Worm (Caenorhabditis elegans) whole organism, mixed stage, embryonic: ENCODE results near the gene srt-29.

Experiments
- M03D4.4 ChIP-seq: sonication (generic microtip); optimal IDR thresholded peaks from 2 replicates; lab custom pipeline; 2017; ENCODE audit warnings: mild to moderate bottlenecking, missing genetic modification characterization, missing compliant biosample characterization
- bed-3 ChIP-seq: fragments of 200-800 bp; sonication (Bioruptor generic); optimal IDR thresholded peaks from 3 replicates; lab custom pipeline; 2018; ENCODE audit warnings: mild to moderate bottlenecking, missing genetic modification characterization, moderate library complexity, missing compliant biosample characterization
- blmp-1 ChIP-seq: fragments of 150-350 bp; optimal IDR thresholded peaks from 2 replicates; lab custom pipeline; 2014; ENCODE audit warnings: missing biosample characterization, missing genetic modification characterization
- ceh-39 ChIP-seq: fragments of 150-350 bp; optimal IDR thresholded peaks from 2 replicates; lab custom pipeline; 2014; ENCODE audit warnings: missing biosample characterization, missing genetic modification characterization
- ceh-83 ChIP-seq: fragments of 200-800 bp; sonication (Bioruptor generic); optimal IDR thresholded peaks from 2 replicates; lab custom pipeline; 2018; ENCODE audit warnings: mild to moderate bottlenecking, missing genetic modification characterization, missing compliant biosample characterization
- ces-1 ChIP-seq: fragments of 150-350 bp; optimal IDR thresholded peaks from 2 replicates; lab custom pipeline; 2014; ENCODE audit warnings: missing biosample characterization, missing genetic modification reagents, missing genetic modification characterization
- cnd-1 ChIP-seq: fragments of 200-800 bp; sonication (Bioruptor generic); optimal IDR thresholded peaks from 2 replicates; lab custom pipeline; 2018; ENCODE audit warnings: mild to moderate bottlenecking, missing genetic modification characterization, missing compliant biosample characterization
- drap-1 ChIP-seq: fragments of 200-800 bp; sonication (Bioruptor generic); optimal IDR thresholded peaks from 3 replicates; lab custom pipeline; 2018; ENCODE audit warnings: mild to moderate bottlenecking, missing genetic modification characterization, missing compliant biosample characterization
- elt-1 ChIP-seq: sonication (generic microtip); optimal IDR thresholded peaks from 2 replicates; lab custom pipeline; 2017; ENCODE audit warnings: missing genetic modification characterization, mild to moderate bottlenecking, missing compliant biosample characterization, antibody characterized with exemption, moderate library complexity, borderline replicate concordance; ENCODE audit not compliant: insufficient read depth
- elt-3 ChIP-seq: fragments of 150-350 bp; optimal IDR thresholded peaks from 2 replicates; lab custom pipeline; 2014; ENCODE audit warnings: missing biosample characterization, missing genetic modification characterization
- flh-1 ChIP-seq: fragments of 200-800 bp; sonication (Bioruptor generic); optimal IDR thresholded peaks from 2 replicates; lab custom pipeline; 2018; ENCODE audit warnings: mild to moderate bottlenecking, missing genetic modification characterization, moderate library complexity, missing compliant biosample characterization
- ham-2 ChIP-seq: fragments of 200-800 bp; sonication (Bioruptor generic); optimal IDR thresholded peaks from 2 replicates; lab custom pipeline; 2018; ENCODE audit warnings: mild to moderate bottlenecking, missing genetic modification characterization, missing compliant biosample characterization
- hlh-1 ChIP-seq: fragments of 150-350 bp; optimal IDR thresholded peaks from 2 replicates; lab custom pipeline; 2014; ENCODE audit warnings: missing biosample characterization, missing genetic modification reagents, missing genetic modification characterization
- lin-13 ChIP-seq: fragments of 150-350 bp; optimal IDR thresholded peaks from 2 replicates; lab custom pipeline; 2014; ENCODE audit warnings: missing biosample characterization, missing genetic modification characterization
- lin-32 ChIP-seq: fragments of 200-800 bp; sonication (Bioruptor generic); optimal IDR thresholded peaks from 2 replicates; lab custom pipeline; 2018; ENCODE audit warnings: mild to moderate bottlenecking, missing genetic modification characterization, missing compliant biosample characterization
- lsy-2 ChIP-seq: fragments of 150-350 bp; optimal IDR thresholded peaks from 2 replicates; lab custom pipeline; 2014; ENCODE audit warnings: missing biosample characterization, missing genetic modification characterization
- mep-1 ChIP-seq: fragments of 150-350 bp; optimal IDR thresholded peaks from 2 replicates; lab custom pipeline; 2017; ENCODE audit warnings: missing biosample characterization, missing genetic modification reagents, missing genetic modification characterization, inconsistent platforms
- mls-2 ChIP-seq: sonication (generic microtip); optimal IDR thresholded peaks from 2 replicates; lab custom pipeline; 2016; ENCODE audit warnings: mild to moderate bottlenecking, missing genetic modification characterization, moderate library complexity, missing compliant biosample characterization
- nhr-12 ChIP-seq: fragments of 150-350 bp; optimal IDR thresholded peaks from 2 replicates; lab custom pipeline; 2014; ENCODE audit warnings: missing biosample characterization, missing genetic modification characterization
- nhr-2 ChIP-seq: fragments of 150-350 bp; optimal IDR thresholded peaks from 2 replicates; lab custom pipeline; 2014; ENCODE audit warnings: missing biosample characterization, missing genetic modification characterization
- nhr-237 ChIP-seq: fragments of 150-350 bp; optimal IDR thresholded peaks from 2 replicates; lab custom pipeline; 2014; ENCODE audit warnings: missing biosample characterization, missing genetic modification characterization
- sem-2 ChIP-seq: fragments of 200-800 bp; sonication (Bioruptor generic); optimal IDR thresholded peaks from 2 replicates; lab custom pipeline; 2018; ENCODE audit warnings: mild to moderate bottlenecking, missing genetic modification characterization, missing compliant biosample characterization
- snpc-4 ChIP-seq: fragments of 150-350 bp; optimal IDR thresholded peaks from 2 replicates; lab custom pipeline; 2014; ENCODE audit warnings: missing biosample characterization, missing genetic modification characterization
- sptf-1 ChIP-seq: sonication (generic microtip); optimal IDR thresholded peaks from 2 replicates; lab custom pipeline; 2017; ENCODE audit warnings: mild to moderate bottlenecking, missing genetic modification characterization, moderate library complexity, missing compliant biosample characterization
- tbx-8 ChIP-seq: fragments of 200-800 bp; sonication (Bioruptor generic); optimal IDR thresholded peaks from 2 replicates; lab custom pipeline; 2018; ENCODE audit warnings: mild to moderate bottlenecking, missing genetic modification characterization, moderate library complexity, missing compliant biosample characterization
- unc-120 ChIP-seq: sonication (generic microtip); optimal IDR thresholded peaks from 2 replicates; lab custom pipeline; 2017; ENCODE audit warnings: missing genetic modification characterization, missing compliant biosample characterization; ENCODE audit not compliant: poor library complexity, severe bottlenecking
- unc-39 ChIP-seq: fragments of 150-350 bp; optimal IDR thresholded peaks from 2 replicates; lab custom pipeline; 2014; ENCODE audit warnings: missing biosample characterization, missing genetic modification characterization
- unc-62 ChIP-seq: fragments of 150-350 bp; optimal IDR thresholded peaks from 2 replicates; lab custom pipeline; 2014; ENCODE audit warnings: missing biosample characterization, missing genetic modification reagents, missing genetic modification characterization
- zip-8 ChIP-seq: fragments of 150-350 bp; optimal IDR thresholded peaks from 2 replicates; lab custom pipeline; 2014; ENCODE audit warnings: missing biosample characterization, missing genetic modification characterization
- ztf-11 ChIP-seq: fragments of 150-350 bp; optimal IDR thresholded peaks from 2 replicates; lab custom pipeline; 2014; ENCODE audit warnings: missing biosample characterization, missing genetic modification characterization

The srt-29 gene

DNA sequence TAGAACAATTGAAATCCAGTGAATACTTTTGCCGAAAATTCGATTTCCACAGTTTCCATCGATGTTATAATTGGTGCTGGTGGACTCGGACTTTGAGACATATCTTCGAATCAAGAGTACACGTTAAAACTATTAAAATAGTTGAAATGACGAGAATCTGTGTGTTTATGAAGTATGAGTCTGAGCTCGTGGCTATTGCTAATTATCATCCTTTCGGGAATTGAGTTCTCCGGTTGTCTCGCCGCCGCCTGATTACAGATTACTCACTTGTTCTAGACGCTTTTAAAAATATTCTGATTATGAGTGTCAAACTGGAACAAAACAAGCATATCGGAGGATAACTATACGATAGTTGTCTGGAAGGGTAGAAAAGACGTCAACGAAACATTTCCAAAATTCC, 19.2 kb upstream of the srt-29 start, which contains the start of gene srg-56:
Gene srg-56, minus strand, starts transcription at position 101 of the 400 bp plus-strand sequence.
- TF ChIP-seq hlh-1 (tag; lab: Kevin White, UChicago) = no peak
- TF ChIP-seq lin-32 (GFP tag; lab: Kevin White, UChicago) = no peak
- no peak for TF ChIP-seq sem-2
- TF ChIP-seq zip-8 = no peak
- no peak for TF ChIP-seq nhr-237 (tag; lab: Kevin White, UChicago)
- no peak for TF ChIP-seq unc-39 (tag; lab: Kevin White, UChicago)
- TF ChIP-seq ces-1 = no peak
- no peak for TF ChIP-seq unc-120
- TF ChIP-seq cnd-1 (tag; lab: Kevin White, UChicago) = no peak
- TF ChIP-seq ceh-39 (tag; lab: Kevin White, UChicago) = no peak
- no peak for TF ChIP-seq flh-1 (GFP tag; lab: Kevin White, UChicago)
- no peak for TF ChIP-seq mep-1 (tag; lab: Kevin White, UChicago)
- no peak for TF ChIP-seq mls-2 (tag; lab: Kevin White, UChicago)
- no peak for TF ChIP-seq elt-3
- no peak for TF ChIP-seq ceh-83 (GFP tag; lab: Kevin White, UChicago)
- TF ChIP-seq, all 35 proteins: peak for 0

ce11 chrV:2734360-2734759, 15.4 kb upstream of the srt-29 start, which contains the start of gene srg-57:
TSS of gene srg-57 (minus strand) at chrV:2734460.
- TF ChIP-seq nhr-12 (tag; lab: Kevin White, UChicago) (no peak), unc-62 (GFP tag; lab: Kevin White, UChicago) (no peak), lin-13 (no peak), blmp-1 (tag; lab: Kevin White, UChicago) (no peak), cnd-1 (tag; lab: Kevin White, UChicago) (no peak), ham-2 (no peak), unc-39 (tag; lab: Kevin White, UChicago) (no peak), M03D4.4 (no peak), bed-3 (no peak), mls-2 (tag; lab: Kevin White, UChicago) (no peak), mep-1 (tag; lab: Kevin White, UChicago) (no peak), lin-32 (GFP tag; lab: Kevin White, UChicago) (no peak), nhr-237 (tag; lab: Kevin White, UChicago) (no peak), snpc-4 (tag; lab: Kevin White, UChicago) (no peak)
- TF ChIP-seq, all 35 proteins: peak for 0

DNA sequence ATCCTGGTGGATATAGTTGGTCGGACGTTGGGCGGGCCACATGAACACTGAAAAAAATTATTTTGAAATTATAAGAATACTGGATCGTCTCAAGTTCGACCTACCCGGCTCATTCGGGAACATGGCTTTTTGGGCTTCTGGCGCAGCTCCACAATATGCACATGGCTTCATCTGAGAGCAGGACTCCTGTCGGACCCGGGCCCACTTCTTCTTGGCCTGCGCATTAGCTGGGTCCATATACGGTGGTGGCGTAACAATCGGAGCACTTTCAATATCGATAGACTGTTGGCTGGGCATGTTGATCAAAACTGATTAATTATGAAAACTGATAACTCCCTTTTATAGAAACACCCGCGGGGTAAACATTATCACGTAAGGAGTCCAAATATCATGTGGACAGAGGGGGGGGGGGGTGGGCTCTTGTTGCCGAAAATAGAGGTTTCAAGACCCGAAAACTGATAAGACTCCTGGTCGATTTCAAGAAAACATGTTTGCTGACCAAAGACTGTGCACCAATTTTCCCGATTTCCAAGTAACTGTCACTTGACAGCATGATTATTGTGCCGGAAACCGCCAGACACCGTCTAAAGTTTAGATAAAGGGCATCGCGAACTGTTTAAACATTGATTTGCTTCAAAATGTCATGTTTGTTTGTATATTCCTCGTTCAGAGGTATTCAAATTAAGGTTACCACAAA, 12.0 kb upstream of the srt-29 start, which contains the start of gene dod-3:
Gene dod-3, minus strand, starts transcription at position 315 of the 697 bp plus-strand sequence.
- TF ChIP-seq lin-32 (GFP tag; lab: Kevin White, UChicago) (no peak), unc-39 (tag; lab: Kevin White, UChicago) (no peak)
- TF ChIP-seq, all 35 proteins: peak for 0

DNA sequence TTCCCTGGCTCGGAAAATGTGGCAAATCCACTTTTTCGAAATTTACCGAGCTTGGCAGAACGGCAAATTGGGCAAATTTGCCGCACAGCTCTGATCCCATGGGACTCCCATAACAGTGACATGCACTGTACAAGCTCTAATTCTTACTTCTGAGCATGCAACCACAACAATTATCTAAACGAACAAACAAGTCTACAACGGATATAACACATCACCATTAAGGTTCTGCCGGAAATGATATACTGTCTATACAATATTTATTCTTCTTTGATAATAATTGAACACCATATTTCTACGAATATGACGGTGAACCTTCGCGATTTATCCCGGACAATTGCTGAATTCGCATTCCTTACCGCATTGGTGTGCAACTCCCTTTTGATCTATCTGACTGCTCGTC, 9.3 kb upstream of the srt-29 start, which contains the start of gene str-33:
Gene str-33, plus strand, starts transcription at position 301 of the 400 bp plus-strand sequence.
- TF ChIP-seq flh-1 (GFP tag; lab: Kevin White, UChicago) (no peak), nhr-237 (tag; lab: Kevin White, UChicago) (no peak), elt-1 (tag; lab: Kevin White, UChicago) (no peak), cnd-1 (tag; lab: Kevin White, UChicago) (no peak), nhr-12 (tag; lab: Kevin White, UChicago) (no peak), hlh-1 (tag; lab: Kevin White, UChicago) (no peak), lsy-2 (tag; lab: Kevin White, UChicago) (no peak), nhr-2 (tag; lab: Kevin White, UChicago) (no peak), mep-1 (tag; lab: Kevin White, UChicago) (no peak), ztf-11 (tag; lab: Kevin White, UChicago) (no peak), M03D4.4 (no peak), bed-3 (no peak), drap-1 (GFP tag; lab: Kevin White, UChicago) (no peak), zip-8 (no peak), tbx-8 (GFP tag; lab: Kevin White, UChicago) (no peak), ceh-83 (GFP tag; lab: Kevin White, UChicago) (no peak), sptf-1 (tag; lab: Kevin White, UChicago) (no peak), snpc-4 (tag; lab: Kevin White, UChicago) (no peak)
- TF ChIP-seq, all 35 proteins: peak for 0
